Worm (Caenorhabditis elegans) whole organism, dauer: ENCODE results near the gene Y54F10BM.9.

Source experiments
- unc-62 ChIP-seq: sonication (generic microtip); optimal IDR thresholded peaks from 2 replicates; lab custom pipeline; 2017; ENCODE audit warnings: missing biosample characterization, missing genetic modification reagents, missing genetic modification characterization

Gene Y54F10BM.9

ce11 chrIII:2245727-2246126 is 59.0 kb downstream of the Y54F10BM.9 start, which contains the start of gene srd-67:
srd-67 (minus strand) TSS chrIII:2245827.
- no peak for TF ChIP-seq unc-62 (GFP tag; lab: Kevin White, UChicago)
